Worm (Caenorhabditis elegans) whole organism, L4/young adult: ENCODE measurements around the gene M02F4.1.

Experiments
- W03F9.2 ChIP-seq: fragments of 150-350 bp; optimal IDR thresholded peaks from 2 replicates; lab custom pipeline; 2014; ENCODE audit warnings: missing biosample characterization, missing genetic modification characterization
- dao-5 ChIP-seq: sonication (generic microtip); optimal IDR thresholded peaks from 2 replicates; lab custom pipeline; 2016; ENCODE audit warnings: missing genotype, missing genetic modification characterization, moderate library complexity, missing compliant biosample characterization
- him-1 ChIP-seq: sonication (generic microtip); optimal IDR thresholded peaks from 2 replicates; lab custom pipeline; 2016; ENCODE audit warnings: missing genotype, missing genetic modification reagents, missing genetic modification characterization, missing compliant biosample characterization

ce11 chrX:3049233-3049632 lies 20.3 kb upstream of the M02F4.1 start:
- no peak for TF ChIP-seq W03F9.2 (tag; lab: Kevin White, UChicago)
- TF ChIP-seq him-1 (tag; lab: Kevin White, UChicago) = peak; percentile 75
- no peak for TF ChIP-seq dao-5 (tag; lab: Kevin White, UChicago)
